Fruit fly (Drosophila melanogaster): ENCODE data around the gene Trc8.
A peak's percentile ranks its signal among the peaks of the same experiment; 100 is the strongest.

The Trc8 gene

DNA sequence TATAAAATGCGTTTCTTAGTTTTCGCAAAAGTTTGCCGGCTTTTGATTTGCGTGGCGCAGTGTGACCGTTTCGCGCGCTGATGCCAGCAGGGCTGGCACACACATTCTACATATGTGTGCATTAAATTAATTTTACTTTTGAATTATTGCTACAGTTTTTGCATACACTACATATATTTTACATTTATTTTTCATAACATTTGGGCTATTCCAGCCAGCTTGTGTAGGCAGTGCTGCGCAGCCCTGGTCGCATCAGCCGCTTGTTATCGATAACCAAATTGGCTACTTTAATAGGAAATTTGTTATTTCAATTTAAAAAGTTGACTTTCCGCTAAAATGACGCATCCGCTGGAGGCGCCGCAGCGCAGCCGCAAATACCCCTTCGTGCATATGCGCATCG lies 14.4 kb downstream of the Trc8 start, which contains the start of the genes CG2321 and CG2006:
CG2321 (minus strand) TSS at position 57 of the 400 bp plus-strand sequence.
CG2006 (plus strand) TSS at position 260 of the 400 bp plus-strand sequence.
- no peak for TF ChIP-seq gl (tag; optimal IDR thresholded peaks at IDR 0.05)
- no peak for TF ChIP-seq CG14655 (GFP tag; optimal IDR thresholded peaks at IDR 0.05)
- peak; percentile 31 for TF ChIP-seq CG9948 (tag; optimal IDR thresholded peaks at IDR 0.05)
- no peak for TF ChIP-seq Pif1A (GFP tag; optimal IDR thresholded peaks at IDR 0.05)
- no peak for TF ChIP-seq D1 (tag; optimal IDR thresholded peaks at IDR 0.05)
- TF ChIP-seq CG10348 (GFP tag; IDR thresholded peaks at IDR 0.05): no peak
- peak; percentile 56 for TF ChIP-seq CG17806 (tag; optimal IDR thresholded peaks at IDR 0.05)
- TF ChIP-seq CG34367 (tag; optimal IDR thresholded peaks at IDR 0.05): no peak
- TF ChIP-seq rn (GFP tag; IDR thresholded peaks at IDR 0.05): 0 out of 2 replicates have a peak, but pooled peaks have one; percentile 31
- TF ChIP-seq CG32121 (GFP tag; IDR thresholded peaks at IDR 0.05): no peak
- peak; percentile 59 for TF ChIP-seq Ets98B (GFP tag; IDR thresholded peaks at IDR 0.05)
- peak; percentile 64; the same call in 2 of the 3 replicates for TF ChIP-seq CG4496 (GFP tag; IDR thresholded peaks at IDR 0.05)
- peak; percentile 62; the same call in 2 of the 3 replicates for TF ChIP-seq fd96Ca (GFP tag; IDR thresholded peaks at IDR 0.05)
- no peak for TF ChIP-seq CG12605 (GFP tag; IDR thresholded peaks at IDR 0.05)
- no peak for TF ChIP-seq EcR (GFP tag; optimal IDR thresholded peaks at IDR 0.05)
- no peak for TF ChIP-seq Pif1B (GFP tag; optimal IDR thresholded peaks at IDR 0.05)
- no peak for TF ChIP-seq Snoo (tag; optimal IDR thresholded peaks at IDR 0.05)
- TF ChIP-seq CG13204 (GFP tag; optimal IDR thresholded peaks at IDR 0.05): no peak
- TF ChIP-seq CG15710 (tag; optimal IDR thresholded peaks at IDR 0.05): peak; percentile 44
- TF ChIP-seq CG8301 (tag; optimal IDR thresholded peaks at IDR 0.05): no peak
- peak; percentile 48 for TF ChIP-seq CG8159 (tag; optimal IDR thresholded peaks at IDR 0.05)

DNA sequence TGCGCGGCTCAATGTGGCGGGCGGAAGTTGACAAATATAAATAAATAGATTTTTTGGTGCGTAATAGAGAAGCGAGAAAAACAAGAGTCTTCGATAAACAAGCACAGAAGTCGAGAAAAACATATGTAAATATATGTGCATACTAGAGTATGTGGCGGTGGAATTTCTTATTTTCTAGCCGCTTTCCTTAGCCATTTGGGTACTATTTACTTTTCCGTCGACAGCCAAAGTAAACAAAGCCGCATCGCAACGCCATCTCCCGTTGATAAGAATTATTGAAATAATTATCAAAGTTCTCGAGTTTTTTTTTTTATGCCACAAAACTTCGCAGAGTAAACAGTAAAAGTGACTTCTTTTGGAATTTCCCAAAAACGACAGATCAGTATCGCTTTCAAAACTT lies 23.7 kb downstream of the Trc8 start:
- TF ChIP-seq Ets98B (GFP tag; IDR thresholded peaks at IDR 0.05): no peak
- no peak for TF ChIP-seq Pif1A (GFP tag; optimal IDR thresholded peaks at IDR 0.05)
- TF ChIP-seq Pif1B (GFP tag; optimal IDR thresholded peaks at IDR 0.05): no peak
- TF ChIP-seq EcR (GFP tag; optimal IDR thresholded peaks at IDR 0.05): no peak
- no peak for TF ChIP-seq CG17806 (tag; optimal IDR thresholded peaks at IDR 0.05)
- TF ChIP-seq CG8159 (tag; optimal IDR thresholded peaks at IDR 0.05): no peak
- no peak for TF ChIP-seq CG32121 (GFP tag; IDR thresholded peaks at IDR 0.05)
- no peak for TF ChIP-seq CG8301 (tag; optimal IDR thresholded peaks at IDR 0.05)
- TF ChIP-seq CG4496 (GFP tag; IDR thresholded peaks at IDR 0.05): no peak
- no peak for TF ChIP-seq CG14655 (GFP tag; optimal IDR thresholded peaks at IDR 0.05)
- no peak for TF ChIP-seq rn (GFP tag; IDR thresholded peaks at IDR 0.05)
- TF ChIP-seq CG34367 (tag; optimal IDR thresholded peaks at IDR 0.05): no peak
- TF ChIP-seq fd96Ca (GFP tag; IDR thresholded peaks at IDR 0.05): no peak
- no peak for TF ChIP-seq Snoo (tag; optimal IDR thresholded peaks at IDR 0.05)

DNA sequence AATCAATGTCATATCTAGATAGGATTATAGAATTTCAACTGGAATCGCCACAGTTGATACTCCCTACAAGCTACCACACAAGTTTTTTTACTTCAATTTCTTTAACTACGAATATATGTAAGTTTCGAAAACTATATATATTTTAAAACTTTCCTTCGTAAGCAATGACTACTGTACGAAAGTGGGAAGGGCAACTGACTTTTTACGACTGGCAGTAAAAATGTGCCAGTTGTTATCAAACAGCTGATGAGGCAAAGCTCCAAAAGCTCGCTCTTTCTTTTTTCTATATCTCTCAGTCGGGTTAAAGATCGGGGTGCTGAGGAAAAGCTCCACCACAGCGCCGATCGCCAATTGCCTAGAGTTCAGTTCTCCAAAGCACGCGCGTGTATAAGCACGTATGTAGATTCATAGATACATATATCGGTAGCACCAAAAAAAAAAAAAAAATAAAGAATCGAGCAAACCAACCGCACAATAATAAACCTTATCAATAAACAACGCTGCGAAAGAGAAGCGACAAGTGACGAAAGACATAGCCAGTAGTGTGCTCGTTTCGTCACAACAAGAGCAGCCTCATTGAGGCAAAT lies 24.6 kb downstream of the Trc8 start:
- TF ChIP-seq CG9948 (tag; optimal IDR thresholded peaks at IDR 0.05) (no peak), CG8159 (tag; optimal IDR thresholded peaks at IDR 0.05) (peak; percentile 54), CG32121 (GFP tag; IDR thresholded peaks at IDR 0.05) (no peak; the same call in none of the 2 replicates), CG12605 (GFP tag; IDR thresholded peaks at IDR 0.05) (peak; percentile 74), CG8301 (tag; optimal IDR thresholded peaks at IDR 0.05) (no peak), CG4496 (GFP tag; IDR thresholded peaks at IDR 0.05) (peak; percentile 47), Pif1B (GFP tag; optimal IDR thresholded peaks at IDR 0.05) (peak; percentile 27), Ets98B (GFP tag; IDR thresholded peaks at IDR 0.05) (peak; percentile 57), D1 (tag; optimal IDR thresholded peaks at IDR 0.05) (no peak), rn (GFP tag; IDR thresholded peaks at IDR 0.05) (peak; percentile 35; the same call in 1 of the 2 replicates), fd96Ca (GFP tag; IDR thresholded peaks at IDR 0.05) (peak; percentile 61; the same call in 1 of the 3 replicates), CG15710 (tag; optimal IDR thresholded peaks at IDR 0.05) (peak; percentile 45), Snoo (tag; optimal IDR thresholded peaks at IDR 0.05) (peak; percentile 60), CG17806 (tag; optimal IDR thresholded peaks at IDR 0.05) (peak; percentile 12), CG13204 (GFP tag; optimal IDR thresholded peaks at IDR 0.05) (no peak), CG10348 (GFP tag; IDR thresholded peaks at IDR 0.05) (no peak), EcR (GFP tag; optimal IDR thresholded peaks at IDR 0.05) (peak; percentile 54), CG34367 (tag; optimal IDR thresholded peaks at IDR 0.05) (no peak), Pif1A (GFP tag; optimal IDR thresholded peaks at IDR 0.05) (peak; percentile 32), gl (tag; optimal IDR thresholded peaks at IDR 0.05) (peak; percentile 10)

DNA sequence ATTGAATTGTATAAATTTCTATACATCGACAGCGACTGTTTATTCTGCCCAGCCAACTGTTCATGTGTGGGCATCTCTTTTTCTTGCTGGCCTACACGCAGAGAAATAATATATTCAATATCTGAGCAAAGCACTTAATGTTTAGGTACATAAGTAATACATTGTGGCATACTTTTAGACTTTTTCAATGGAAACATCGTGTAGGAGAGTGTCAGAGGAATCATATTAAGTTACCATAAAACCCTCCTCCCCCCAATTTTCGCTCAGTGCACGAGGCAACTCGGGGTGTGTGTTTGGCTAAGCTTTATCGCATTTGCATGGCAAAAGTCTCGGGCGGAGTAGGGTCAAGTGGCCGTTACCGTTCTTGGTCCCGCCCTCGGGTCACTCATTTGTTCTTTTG lies 33.5 kb downstream of the Trc8 start:
- no peak for TF ChIP-seq gl (tag; optimal IDR thresholded peaks at IDR 0.05)
- no peak for TF ChIP-seq D1 (tag; optimal IDR thresholded peaks at IDR 0.05)
- TF ChIP-seq CG34367 (tag; optimal IDR thresholded peaks at IDR 0.05): no peak
- TF ChIP-seq CG17806 (tag; optimal IDR thresholded peaks at IDR 0.05): no peak
- TF ChIP-seq fd96Ca (GFP tag; IDR thresholded peaks at IDR 0.05): no peak
- TF ChIP-seq CG9948 (tag; optimal IDR thresholded peaks at IDR 0.05): no peak
- no peak for TF ChIP-seq CG14655 (GFP tag; optimal IDR thresholded peaks at IDR 0.05)
- no peak for TF ChIP-seq CG15710 (tag; optimal IDR thresholded peaks at IDR 0.05)
- TF ChIP-seq Snoo (tag; optimal IDR thresholded peaks at IDR 0.05): no peak
- TF ChIP-seq CG8301 (tag; optimal IDR thresholded peaks at IDR 0.05): no peak
- TF ChIP-seq Pif1B (GFP tag; optimal IDR thresholded peaks at IDR 0.05): no peak
- no peak for TF ChIP-seq CG13204 (GFP tag; optimal IDR thresholded peaks at IDR 0.05)
- no peak for TF ChIP-seq rn (GFP tag; IDR thresholded peaks at IDR 0.05)
- no peak for TF ChIP-seq EcR (GFP tag; optimal IDR thresholded peaks at IDR 0.05)
- no peak for TF ChIP-seq CG8159 (tag; optimal IDR thresholded peaks at IDR 0.05)
- no peak for TF ChIP-seq CG12605 (GFP tag; IDR thresholded peaks at IDR 0.05)
- TF ChIP-seq CG32121 (GFP tag; IDR thresholded peaks at IDR 0.05): no peak
- no peak for TF ChIP-seq CG4496 (GFP tag; IDR thresholded peaks at IDR 0.05)
- TF ChIP-seq Pif1A (GFP tag; optimal IDR thresholded peaks at IDR 0.05): no peak

DNA sequence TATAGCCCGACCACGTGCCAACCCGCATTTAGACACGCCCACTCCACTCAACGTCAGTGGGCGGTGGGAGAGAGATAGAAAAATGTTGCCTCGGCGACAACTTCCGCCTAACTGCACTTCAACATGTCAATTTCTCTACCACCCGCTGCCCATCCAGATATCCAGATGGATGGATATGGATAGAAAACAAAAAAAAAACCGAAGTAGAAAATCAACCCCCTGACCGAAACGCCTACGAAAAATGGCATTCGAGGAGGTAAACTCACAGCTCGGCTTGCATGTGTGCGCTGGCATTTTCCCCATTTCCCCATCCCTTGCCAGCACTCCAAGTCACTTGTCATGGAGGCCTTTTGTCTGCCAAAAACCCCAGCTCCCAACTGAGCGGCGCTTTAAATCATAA lies 36.8 kb downstream of the Trc8 start:
- no peak for TF ChIP-seq CG9948 (tag; optimal IDR thresholded peaks at IDR 0.05)
- no peak for TF ChIP-seq CG13204 (GFP tag; optimal IDR thresholded peaks at IDR 0.05)
- no peak for TF ChIP-seq CG8159 (tag; optimal IDR thresholded peaks at IDR 0.05)
- TF ChIP-seq Pif1A (GFP tag; optimal IDR thresholded peaks at IDR 0.05): no peak
- TF ChIP-seq CG10348 (GFP tag; IDR thresholded peaks at IDR 0.05): no peak
- no peak for TF ChIP-seq CG8301 (tag; optimal IDR thresholded peaks at IDR 0.05)
- no peak for TF ChIP-seq Snoo (tag; optimal IDR thresholded peaks at IDR 0.05)
- TF ChIP-seq CG4496 (GFP tag; IDR thresholded peaks at IDR 0.05): no peak
- TF ChIP-seq rn (GFP tag; IDR thresholded peaks at IDR 0.05): no peak
- TF ChIP-seq CG14655 (GFP tag; optimal IDR thresholded peaks at IDR 0.05): no peak
- no peak for TF ChIP-seq CG17806 (tag; optimal IDR thresholded peaks at IDR 0.05)
- no peak for TF ChIP-seq D1 (tag; optimal IDR thresholded peaks at IDR 0.05)
- no peak for TF ChIP-seq CG12605 (GFP tag; IDR thresholded peaks at IDR 0.05)
- no peak for TF ChIP-seq Ets98B (GFP tag; IDR thresholded peaks at IDR 0.05)
- no peak for TF ChIP-seq CG32121 (GFP tag; IDR thresholded peaks at IDR 0.05)
- no peak for TF ChIP-seq EcR (GFP tag; optimal IDR thresholded peaks at IDR 0.05)
- TF ChIP-seq fd96Ca (GFP tag; IDR thresholded peaks at IDR 0.05): no peak

Measured in whole organism, pupa.